Fruit fly (Drosophila melanogaster) whole organism: ENCODE results near the gene mib1.

Experiments
- CG8478 ChIP-seq: fragments of >200 bp; optimal IDR thresholded peaks from 2 replicates; lab custom pipeline; 2018; ENCODE audit warnings: inconsistent platforms
- Dll ChIP-seq: fragments of >200 bp; optimal IDR thresholded peaks from 2 replicates; lab custom pipeline; 2017
- EcR ChIP-seq, 2 experiments: fragments of >200 bp; optimal IDR thresholded peaks; 2 replicates each; lab custom pipeline; 2017; ENCODE audit warnings: missing biosample characterization in 2 of 2, missing genetic modification characterization in 2 of 2, missing genetic modification reagents in 2 of 2
- pan ChIP-seq: fragments of >200 bp; optimal IDR thresholded peaks from 2 replicates; lab custom pipeline; 2017
- psq ChIP-seq: fragments of >200 bp; optimal IDR thresholded peaks from 2 replicates; lab custom pipeline; 2017

DNA sequence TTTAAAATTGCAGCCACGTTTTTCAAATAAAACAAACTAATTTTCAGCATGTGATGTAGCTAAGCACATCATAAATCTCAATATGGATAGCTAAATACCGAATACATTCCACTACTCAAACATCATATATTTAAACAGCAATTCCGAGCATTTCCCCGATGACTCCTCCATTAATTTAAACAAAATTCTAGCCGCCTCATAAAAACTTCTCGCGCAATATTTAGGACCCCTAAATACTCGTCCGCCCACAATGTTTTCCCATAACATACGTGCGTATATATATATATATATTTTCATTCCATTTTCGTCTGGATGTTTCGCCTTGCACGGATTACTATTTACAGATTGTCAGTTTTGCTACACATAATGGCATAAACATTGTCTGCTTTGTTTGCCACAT, 15.6 kb downstream of the mib1 start:
- no peak for TF ChIP-seq psq
- no peak for TF ChIP-seq Dll (lab: Kevin White, UChicago)
- TF ChIP-seq pan (lab: Kevin White, UChicago), result no peak
- no peak for TF ChIP-seq EcR (GFP tag; optimal IDR thresholded peaks at IDR 0.05; lab: Kevin White, UChicago)
- TF ChIP-seq CG8478 (lab: Kevin White, UChicago), result no peak
